Worm (Caenorhabditis elegans): Measurements from ENCODE around the gene Y54G2A.7.

Y54G2A.7 gene

ce11 chrIV:2864743-2865142, 26.3 kb downstream of the Y54G2A.7 start, which contains the start of gene Y54G2A.16:
TSS of gene Y54G2A.16 (minus strand) at chrIV:2864843.
- TF ChIP-seq nhr-12 (tag; optimal IDR thresholded peaks at IDR 0.05) (no peak), nhr-76 (tag; optimal IDR thresholded peaks at IDR 0.05) (no peak), lin-39 (tag; optimal IDR thresholded peaks at IDR 0.05) (no peak), mml-1 (tag; optimal IDR thresholded peaks at IDR 0.05) (no peak), unc-62 (GFP tag; optimal IDR thresholded peaks at IDR 0.05) (no peak), lsy-12 (tag; optimal IDR thresholded peaks at IDR 0.05) (no peak), pha-4 (tag; optimal IDR thresholded peaks at IDR 0.05) (no peak), snpc-4 (tag; optimal IDR thresholded peaks at IDR 0.05) (no peak), mdl-1 (tag; optimal IDR thresholded peaks at IDR 0.05) (no peak), skn-1 (tag; optimal IDR thresholded peaks at IDR 0.05) (no peak)

- TF ChIP-seq nfya-1 (tag; optimal IDR thresholded peaks at IDR 0.05; ENCODE audit: insufficient read depth) (peak; percentile 37), egl-5 (tag; optimal IDR thresholded peaks at IDR 0.05) (no peak)
Measured at ce11 chrIV:2885260-2885659, 46.9 kb downstream of the Y54G2A.7 start.

DNA sequence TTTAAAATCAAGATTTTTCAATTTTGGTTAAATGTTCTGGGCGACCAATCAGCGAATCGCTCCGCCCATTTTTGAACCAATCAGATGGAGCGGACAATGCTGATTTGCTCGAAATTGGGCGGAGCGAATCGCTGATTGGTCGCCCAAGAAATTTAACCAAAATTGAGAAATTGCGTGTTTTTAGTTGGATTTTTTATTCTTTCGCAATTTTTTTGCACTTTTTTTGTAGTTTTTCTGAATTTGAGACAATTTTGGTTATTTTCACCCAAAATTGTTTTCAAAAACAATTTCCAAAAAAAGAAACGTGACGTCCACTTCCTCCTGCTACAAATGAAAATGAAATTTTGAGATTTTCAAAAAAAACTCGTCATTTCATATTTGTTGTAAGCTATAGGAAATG, 48.2 kb downstream of the Y54G2A.7 start, which contains the start of gene dml-1:
Gene dml-1, plus strand, starts transcription at position 301 of the 400 bp plus-strand sequence.
- TF ChIP-seq pqm-1 (tag; optimal IDR thresholded peaks at IDR 0.05) (no peak), nhr-23 (tag; optimal IDR thresholded peaks at IDR 0.05) (no peak), unc-39 (tag; optimal IDR thresholded peaks at IDR 0.05) (no peak), mml-1 (tag; optimal IDR thresholded peaks at IDR 0.05) (no peak), nfya-1 (tag; optimal IDR thresholded peaks at IDR 0.05; ENCODE audit: insufficient read depth) (peak; percentile 36), daf-12 (tag; optimal IDR thresholded peaks at IDR 0.05) (no peak)

DNA sequence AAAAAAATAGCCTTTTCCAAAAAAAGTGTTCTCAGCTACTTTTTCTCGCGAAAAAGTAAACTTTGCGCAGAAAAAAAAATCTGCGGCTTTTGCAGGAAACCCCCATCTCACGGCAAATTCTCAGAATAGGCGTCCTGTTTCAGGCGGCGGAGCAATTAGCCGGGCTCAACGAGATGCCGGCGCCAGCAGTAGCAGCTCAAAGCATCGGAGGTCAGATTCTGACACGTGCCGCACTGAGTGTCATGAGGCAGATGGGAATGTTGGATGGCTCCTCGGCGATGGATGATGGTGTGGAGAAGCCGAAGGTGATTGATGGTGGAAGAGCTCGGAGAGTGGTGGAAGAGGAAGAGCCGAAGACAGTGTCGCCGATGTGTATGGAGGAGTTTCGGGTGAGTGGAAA, 48.8 kb downstream of the Y54G2A.7 start:
- TF ChIP-seq ceh-28 (tag; optimal IDR thresholded peaks at IDR 0.05) (no peak), daf-12 (tag; optimal IDR thresholded peaks at IDR 0.05) (no peak), nhr-28 (tag; optimal IDR thresholded peaks at IDR 0.05) (no peak), lin-39 (tag; optimal IDR thresholded peaks at IDR 0.05) (no peak), ztf-4 (tag; optimal IDR thresholded peaks at IDR 0.05) (no peak)

ce11 chrIV:2888496-2889101, 50.2 kb downstream of the Y54G2A.7 start:
- TF ChIP-seq nhr-25 (tag; optimal IDR thresholded peaks at IDR 0.05): no peak
- no peak for TF ChIP-seq ama-1 (optimal IDR thresholded peaks at IDR 0.05)
- no peak for TF ChIP-seq tbx-2 (tag; optimal IDR thresholded peaks at IDR 0.05)
- no peak for TF ChIP-seq skn-1 (tag; optimal IDR thresholded peaks at IDR 0.05)

Measured in whole organism, L3 larva.